Fruit fly (Drosophila melanogaster): ENCODE data around the gene CG32281.
A peak's percentile ranks its signal among the peaks of the same experiment; 100 is the strongest.

CG32281 gene

DNA sequence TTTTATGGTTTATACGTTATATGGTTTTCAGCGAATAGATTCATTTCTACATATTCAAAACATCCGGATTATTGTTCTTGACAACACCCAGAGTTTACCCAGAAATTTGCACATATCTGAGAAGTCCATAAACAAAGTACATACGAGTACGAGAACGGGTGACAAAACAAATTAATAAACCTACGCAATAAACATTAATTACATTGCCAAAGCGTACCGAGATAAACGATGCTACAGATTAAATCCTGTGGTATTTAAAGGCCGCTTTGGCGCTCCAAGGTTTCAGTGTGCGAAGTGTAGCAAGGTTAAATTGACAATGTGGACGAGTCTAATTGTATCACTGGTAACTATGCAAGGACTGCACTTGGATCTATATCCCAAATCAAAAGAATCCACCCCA is 18.1 kb downstream of the CG32281 start, which contains the start of gene CG14957:
TSS of gene CG14957 (plus strand) at position 301 of the 400 bp plus-strand sequence.
- TF ChIP-seq Mnt (GFP tag; optimal IDR thresholded peaks at IDR 0.05) (no peak), Clk (GFP tag; optimal IDR thresholded peaks at IDR 0.05) (no peak), CG11617 (GFP tag; optimal IDR thresholded peaks at IDR 0.05) (no peak), cnc (optimal IDR thresholded peaks at IDR 0.05) (no peak), Hr96 (GFP tag; optimal IDR thresholded peaks at IDR 0.05) (no peak), pad (GFP tag; optimal IDR thresholded peaks at IDR 0.05) (no peak), CG5204 (GFP tag; optimal IDR thresholded peaks at IDR 0.05) (no peak), CG12768 (GFP tag; optimal IDR thresholded peaks at IDR 0.05) (peak; percentile 11), bab1 (GFP tag; optimal IDR thresholded peaks at IDR 0.05) (no peak), CG1620 (GFP tag; optimal IDR thresholded peaks at IDR 0.05) (no peak), tj (GFP tag; optimal IDR thresholded peaks at IDR 0.05) (no peak), CG7101 (tag; optimal IDR thresholded peaks at IDR 0.05) (no peak), CG7045 (GFP tag; optimal IDR thresholded peaks at IDR 0.05) (peak; percentile 55), CG33017 (tag; optimal IDR thresholded peaks at IDR 0.05) (no peak), CG14711 (tag; optimal IDR thresholded peaks at IDR 0.05) (no peak), ovo (GFP tag; optimal IDR thresholded peaks at IDR 0.05) (no peak), toe (GFP tag; optimal IDR thresholded peaks at IDR 0.05) (no peak)

DNA sequence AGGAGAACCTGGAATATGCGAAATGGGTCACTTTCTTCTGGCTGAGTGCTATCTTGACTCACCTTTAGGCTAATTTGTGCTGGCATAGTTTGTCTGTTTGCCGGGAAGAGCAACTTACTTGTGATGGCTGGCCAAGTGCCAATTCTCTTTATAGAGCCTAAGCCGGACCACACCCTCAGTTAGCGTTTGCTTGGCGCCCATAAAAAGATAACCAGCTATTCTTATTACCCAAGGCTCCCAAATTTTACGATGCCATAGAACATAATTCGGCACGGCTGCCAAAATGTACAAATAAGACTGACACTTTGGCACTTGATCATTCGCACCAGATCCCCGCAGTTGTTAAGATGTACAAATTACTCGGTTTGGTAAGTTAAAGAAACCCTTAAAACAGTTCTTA is 20.5 kb downstream of the CG32281 start, which contains the start of the genes CG42525 and CG14958:
TSS of gene CG42525 (minus strand) at position 101 of the 400 bp plus-strand sequence.
TSS of gene CG14958 (plus strand) at position 332 of the 400 bp plus-strand sequence.
- TF ChIP-seq CG1620 (GFP tag; optimal IDR thresholded peaks at IDR 0.05) (no peak), CG33017 (tag; optimal IDR thresholded peaks at IDR 0.05) (no peak), CG7101 (tag; optimal IDR thresholded peaks at IDR 0.05) (no peak), tj (GFP tag; optimal IDR thresholded peaks at IDR 0.05) (no peak), pad (GFP tag; optimal IDR thresholded peaks at IDR 0.05) (no peak), cnc (optimal IDR thresholded peaks at IDR 0.05) (no peak), ovo (GFP tag; optimal IDR thresholded peaks at IDR 0.05) (no peak), toe (GFP tag; optimal IDR thresholded peaks at IDR 0.05) (no peak), Hr96 (GFP tag; optimal IDR thresholded peaks at IDR 0.05) (no peak), Mnt (GFP tag; optimal IDR thresholded peaks at IDR 0.05) (no peak), Clk (GFP tag; optimal IDR thresholded peaks at IDR 0.05) (no peak), cic (GFP tag; optimal IDR thresholded peaks at IDR 0.05) (no peak), CG14711 (tag; optimal IDR thresholded peaks at IDR 0.05) (no peak), CG12768 (GFP tag; optimal IDR thresholded peaks at IDR 0.05) (no peak), CG7045 (GFP tag; optimal IDR thresholded peaks at IDR 0.05) (no peak), Crg-1 (GFP tag; optimal IDR thresholded peaks at IDR 0.05) (no peak), CG5204 (GFP tag; optimal IDR thresholded peaks at IDR 0.05) (no peak)

DNA sequence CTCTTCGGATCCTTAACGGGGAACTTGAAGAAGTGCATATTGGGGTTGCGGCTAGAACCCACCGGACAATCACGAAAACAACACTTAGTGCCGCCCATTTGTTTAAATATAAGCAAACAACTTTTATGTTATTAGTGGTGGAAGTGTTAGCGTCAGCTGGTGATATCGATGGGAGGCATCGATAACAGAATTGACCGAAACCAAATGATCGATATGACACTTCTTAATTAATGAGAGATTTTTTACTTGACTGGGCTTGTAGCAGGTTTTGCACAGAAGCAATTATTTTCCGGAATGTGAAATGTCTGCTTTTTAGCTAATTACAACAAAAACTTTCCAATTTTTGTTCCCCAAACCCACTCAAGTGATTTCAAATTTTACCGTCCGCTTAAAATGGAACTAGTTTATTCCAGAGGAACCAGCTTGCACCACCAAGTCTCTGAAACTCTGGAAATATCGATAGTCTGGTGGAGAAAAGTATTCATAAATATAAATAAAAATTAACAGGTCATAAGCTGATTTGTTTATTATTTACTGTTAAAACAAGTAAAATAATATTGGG is 23.2 kb downstream of the CG32281 start, which contains the start of gene CG14965:
TSS of gene CG14965 (minus strand) at position 159 of the 562 bp plus-strand sequence.
- TF ChIP-seq Mnt (GFP tag; optimal IDR thresholded peaks at IDR 0.05): no peak
- no peak for TF ChIP-seq CG7101 (tag; optimal IDR thresholded peaks at IDR 0.05)
- no peak for TF ChIP-seq CG1620 (GFP tag; optimal IDR thresholded peaks at IDR 0.05)

DNA sequence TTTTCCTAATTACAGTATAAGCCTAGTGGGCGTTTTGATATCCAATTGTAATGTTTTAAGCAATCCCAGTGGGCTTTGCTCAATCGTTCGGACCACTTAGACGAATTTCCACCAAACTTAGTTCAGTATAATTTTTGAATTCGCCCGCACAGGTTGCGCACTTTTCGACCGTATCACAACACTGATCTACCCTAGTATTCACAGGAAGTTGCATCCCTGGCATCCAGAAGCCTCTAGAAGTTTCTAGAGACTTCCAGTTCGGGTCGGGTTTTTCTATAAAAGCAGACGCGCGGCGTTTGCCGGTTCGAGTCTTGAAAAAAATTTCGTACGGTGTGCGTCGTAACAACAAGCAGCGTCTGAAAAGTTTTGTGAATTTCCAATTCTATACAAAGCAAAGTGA is 23.7 kb downstream of the CG32281 start, which contains the start of gene Hsp83:
TSS of gene Hsp83 (plus strand) at position 58 of the 400 bp plus-strand sequence.
- peak; percentile 99 for TF ChIP-seq Crg-1 (GFP tag; optimal IDR thresholded peaks at IDR 0.05)
- TF ChIP-seq CG12768 (GFP tag; optimal IDR thresholded peaks at IDR 0.05): peak; percentile 99
- TF ChIP-seq Clk (GFP tag; optimal IDR thresholded peaks at IDR 0.05): peak; percentile 92
- peak; percentile 96 for TF ChIP-seq ovo (GFP tag; optimal IDR thresholded peaks at IDR 0.05)
- TF ChIP-seq CG11617 (GFP tag; optimal IDR thresholded peaks at IDR 0.05): peak; percentile 99
- TF ChIP-seq cic (GFP tag; optimal IDR thresholded peaks at IDR 0.05): peak; percentile 99
- TF ChIP-seq bab1 (GFP tag; optimal IDR thresholded peaks at IDR 0.05): peak; percentile 98
- TF ChIP-seq CG5204 (GFP tag; optimal IDR thresholded peaks at IDR 0.05): peak; percentile 96
- TF ChIP-seq cnc (optimal IDR thresholded peaks at IDR 0.05): no peak
- peak; percentile 98 for TF ChIP-seq kay (GFP tag; ENCODE audit: borderline replicate concordance)
- peak; percentile 99 for TF ChIP-seq CG7101 (tag; optimal IDR thresholded peaks at IDR 0.05)
- TF ChIP-seq CG1620 (GFP tag; optimal IDR thresholded peaks at IDR 0.05): peak; percentile 91
- peak; percentile 86 for TF ChIP-seq CG14711 (tag; optimal IDR thresholded peaks at IDR 0.05)
- TF ChIP-seq pad (GFP tag; optimal IDR thresholded peaks at IDR 0.05): peak; percentile 91
- TF ChIP-seq Mnt (GFP tag; optimal IDR thresholded peaks at IDR 0.05): peak; percentile 98
- peak; percentile 99 for TF ChIP-seq CG33017 (tag; optimal IDR thresholded peaks at IDR 0.05)
- TF ChIP-seq tj (GFP tag; optimal IDR thresholded peaks at IDR 0.05): peak; percentile 87
- TF ChIP-seq CG7045 (GFP tag; optimal IDR thresholded peaks at IDR 0.05): peak; percentile 99
- TF ChIP-seq toe (GFP tag; optimal IDR thresholded peaks at IDR 0.05): peak; percentile 86
- TF ChIP-seq Hr96 (GFP tag; optimal IDR thresholded peaks at IDR 0.05): peak; percentile 97

DNA sequence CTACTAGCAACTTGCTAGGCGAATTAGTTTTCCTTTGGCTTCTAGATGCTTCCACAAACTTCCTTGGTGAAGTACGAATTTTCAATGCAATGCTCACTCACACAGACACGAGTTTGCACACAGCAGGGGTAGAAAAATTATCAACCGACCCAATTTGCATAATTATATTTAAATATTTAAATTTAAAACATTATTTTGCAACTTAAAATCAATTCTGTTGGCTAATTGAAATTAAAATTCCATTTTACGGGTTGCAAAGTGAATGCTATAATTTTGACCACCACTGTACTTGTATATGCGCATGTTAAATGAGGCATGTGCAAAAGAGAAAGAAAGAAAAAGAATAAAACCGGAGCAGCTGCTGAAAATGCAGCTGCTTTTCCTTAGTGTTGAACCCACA is 24.9 kb downstream of the CG32281 start:
- TF ChIP-seq Hr96 (GFP tag; optimal IDR thresholded peaks at IDR 0.05) (peak; percentile 35), CG33017 (tag; optimal IDR thresholded peaks at IDR 0.05) (peak; percentile 95), CG14711 (tag; optimal IDR thresholded peaks at IDR 0.05) (peak; percentile 94), Clk (GFP tag; optimal IDR thresholded peaks at IDR 0.05) (peak; percentile 41), CG12768 (GFP tag; optimal IDR thresholded peaks at IDR 0.05) (peak; percentile 87), tj (GFP tag; optimal IDR thresholded peaks at IDR 0.05) (peak; percentile 58), cnc (optimal IDR thresholded peaks at IDR 0.05) (no peak), Crg-1 (GFP tag; optimal IDR thresholded peaks at IDR 0.05) (peak; percentile 40), toe (GFP tag; optimal IDR thresholded peaks at IDR 0.05) (no peak), ovo (GFP tag; optimal IDR thresholded peaks at IDR 0.05) (no peak), cic (GFP tag; optimal IDR thresholded peaks at IDR 0.05) (peak; percentile 48), CG7101 (tag; optimal IDR thresholded peaks at IDR 0.05) (peak; percentile 94), kay (GFP tag; ENCODE audit: borderline replicate concordance) (no peak), CG5204 (GFP tag; optimal IDR thresholded peaks at IDR 0.05) (peak; percentile 46), pad (GFP tag; optimal IDR thresholded peaks at IDR 0.05) (peak; percentile 70), CG11617 (GFP tag; optimal IDR thresholded peaks at IDR 0.05) (peak; percentile 86), CG7045 (GFP tag; optimal IDR thresholded peaks at IDR 0.05) (peak; percentile 88), Mnt (GFP tag; optimal IDR thresholded peaks at IDR 0.05) (peak; percentile 77), CG1620 (GFP tag; optimal IDR thresholded peaks at IDR 0.05) (peak; percentile 59), bab1 (GFP tag; optimal IDR thresholded peaks at IDR 0.05) (peak; percentile 87)

Measured in whole organism, adult.